Worm (Caenorhabditis elegans) whole organism, dauer: Measurements from ENCODE around the gene lido-6.

Experiments used
- unc-62 ChIP-seq: sonication (generic microtip); optimal IDR thresholded peaks from 2 replicates; lab custom pipeline; 2017; ENCODE audit warnings: missing biosample characterization, missing genetic modification reagents, missing genetic modification characterization

Gene lido-6

ce11 chrX:17092416-17092815 lies 22.6 kb downstream of the lido-6 start, which contains the start of gene sod-3:
sod-3 (plus strand) TSS chrX:17092753.
- TF ChIP-seq unc-62 (GFP tag; lab: Kevin White, UChicago), result no peak

DNA sequence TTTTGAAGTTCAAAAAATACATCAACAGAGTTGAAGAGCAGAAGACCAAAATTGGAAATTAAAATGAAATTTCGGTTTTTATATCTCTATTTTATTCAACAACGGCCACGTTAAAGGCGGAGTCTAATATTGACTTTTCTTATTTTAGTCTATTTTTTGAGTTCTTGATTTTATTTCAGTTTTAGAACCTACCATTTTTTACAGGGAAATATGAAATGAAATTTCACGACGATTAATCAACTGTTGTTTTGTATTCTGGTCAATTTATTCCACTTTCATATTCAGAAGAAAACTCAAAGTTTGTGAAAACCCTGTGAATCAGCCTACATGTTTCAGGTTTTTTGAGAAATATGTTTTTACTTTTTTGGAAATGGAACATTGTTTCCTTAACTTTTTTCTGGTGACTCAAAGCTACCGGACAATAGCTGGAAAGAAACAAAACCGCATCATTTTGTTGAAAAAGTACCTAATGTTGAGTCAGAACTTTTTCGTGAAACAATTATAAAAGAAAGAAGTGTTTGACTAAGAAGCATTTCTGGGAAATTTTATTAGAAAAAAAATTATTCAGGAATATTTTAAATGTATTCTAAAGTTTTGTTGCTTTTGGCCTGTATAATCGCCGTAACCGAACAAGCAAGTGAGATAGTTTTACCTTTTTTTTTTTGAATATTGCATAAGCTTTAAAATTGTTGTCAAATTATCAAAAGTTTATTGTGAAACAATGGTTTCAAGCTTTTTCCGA lies 34.2 kb downstream of the lido-6 start, which contains the start of the genes irld-23 and C08A9.10:
Gene irld-23 (minus strand): TSS at position 51 of the 742 bp plus-strand sequence.
Gene C08A9.10 (plus strand): TSS at position 545 of the 742 bp plus-strand sequence.
- no peak for TF ChIP-seq unc-62 (GFP tag; lab: Kevin White, UChicago)

DNA sequence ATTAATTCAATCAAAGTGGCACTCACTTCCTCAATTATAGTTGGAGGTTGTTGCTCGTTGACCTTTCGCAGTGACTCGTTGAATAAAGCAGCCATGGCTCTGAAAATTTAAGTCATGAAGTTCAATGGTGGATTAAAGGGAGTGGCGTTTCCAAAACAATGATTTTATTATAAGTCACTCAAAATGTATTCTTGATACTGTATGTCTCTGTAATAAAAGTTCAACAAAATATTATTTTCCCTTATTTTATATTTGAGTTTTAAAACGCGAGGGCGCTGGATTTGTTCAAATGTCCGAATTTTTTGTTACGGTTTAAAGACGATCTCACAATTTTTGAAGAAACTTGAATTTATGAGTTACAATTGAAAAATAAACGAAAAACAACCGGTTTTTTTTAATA lies 42.9 kb downstream of the lido-6 start, which contains the start of gene C30G4.4:
Gene C30G4.4 (minus strand): TSS at position 101 of the 400 bp plus-strand sequence.
- TF ChIP-seq unc-62 (GFP tag; lab: Kevin White, UChicago), result no peak

DNA sequence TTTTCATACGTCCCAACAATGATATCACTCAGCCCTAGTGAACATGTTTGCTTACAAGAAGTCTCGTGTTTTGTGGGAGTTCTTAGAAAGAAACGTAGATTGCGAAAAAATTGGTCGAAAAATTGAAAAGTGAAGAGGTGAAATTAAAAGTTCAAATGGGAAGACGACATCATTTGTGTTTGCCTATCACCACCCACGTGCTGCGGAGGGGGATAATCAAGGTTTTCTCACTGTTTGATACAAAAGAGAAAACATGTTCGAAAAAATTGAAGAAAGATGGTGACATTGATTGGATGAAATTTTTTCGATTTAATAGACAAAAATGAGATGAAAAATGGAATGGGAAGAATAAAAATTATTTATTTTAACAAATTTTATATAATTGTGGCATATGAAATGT lies 44.5 kb downstream of the lido-6 start:
- no peak for TF ChIP-seq unc-62 (GFP tag; lab: Kevin White, UChicago)

- no peak for TF ChIP-seq unc-62 (GFP tag; lab: Kevin White, UChicago)
These were observed 48.1 kb downstream of the lido-6 start for ce11 chrX:17066937-17067336.

- no peak for TF ChIP-seq unc-62 (GFP tag; lab: Kevin White, UChicago)
These were observed 50.2 kb downstream of the lido-6 start for ce11 chrX:17064820-17065219.

- TF ChIP-seq unc-62 (GFP tag; lab: Kevin White, UChicago), result no peak
These were observed 51.2 kb downstream of the lido-6 start for ce11 chrX:17063749-17064252.
